Fruit fly (Drosophila melanogaster) whole organism, embryonic: ENCODE data around the gene RpL35.

Experiments used
- CG10654 ChIP-seq: fragments of 200-800 bp; sonication (Bioruptor generic); optimal IDR thresholded peaks from 2 replicates; lab custom pipeline; 2016; ENCODE audit warnings: missing biosample characterization, missing genetic modification characterization
- CG9215 ChIP-seq: fragments of 200-800 bp; sonication (Bioruptor generic); IDR thresholded peaks from 2 replicates; pipeline ENCODE4 v1.3.6; 2022; ENCODE audit warnings: missing biosample characterization, missing genetic modification characterization
- D19B ChIP-seq: fragments of 200-800 bp; sonication (Bioruptor generic); optimal IDR thresholded peaks from 2 replicates; lab custom pipeline; 2017; ENCODE audit warnings: missing biosample characterization, mild to moderate bottlenecking, missing genetic modification characterization
- Lhr ChIP-seq: fragments of 200-800 bp; sonication (Bioruptor generic); optimal IDR thresholded peaks from 3 replicates; lab custom pipeline; 2017; ENCODE audit warnings: mild to moderate bottlenecking, missing biosample characterization, missing genetic modification reagents, missing genetic modification characterization
- TFAM ChIP-seq: fragments of 200-800 bp; sonication (Bioruptor generic); optimal IDR thresholded peaks from 2 replicates; lab custom pipeline; 2017; ENCODE audit warnings: missing biosample characterization, missing genetic modification characterization, inconsistent platforms
- Vsx1 ChIP-seq: fragments of 200-800 bp; sonication (Bioruptor generic); optimal IDR thresholded peaks from 2 replicates; lab custom pipeline; 2017; ENCODE audit warnings: missing biosample characterization, mild to moderate bottlenecking, missing genetic modification characterization, missing genetic modification reagents
- br ChIP-seq: fragments of >200 bp; optimal IDR thresholded peaks from 2 replicates; lab custom pipeline; 2017
- disco-r ChIP-seq: fragments of 200-800 bp; sonication (Bioruptor generic); optimal IDR thresholded peaks from 2 replicates; lab custom pipeline; 2016; ENCODE audit warnings: missing biosample characterization, missing genetic modification characterization
- dm ChIP-seq: fragments of 200-800 bp; sonication (Bioruptor generic); optimal IDR thresholded peaks from 3 replicates; lab custom pipeline; 2016; ENCODE audit warnings: missing biosample characterization, missing genetic modification characterization
- dmrt11E ChIP-seq: fragments of 200-800 bp; sonication (Bioruptor generic); optimal IDR thresholded peaks from 3 replicates; lab custom pipeline; 2018; ENCODE audit warnings: missing biosample characterization, mild to moderate bottlenecking, missing genetic modification characterization, moderate library complexity

dm6 chrX:5665902-5666301 lies 6.3 kb upstream of the RpL35 start, which contains the start of the genes Sirt4 and CG4119:
- TF ChIP-seq dmrt11E (tag; lab: Kevin White, UChicago) = no peak
- TF ChIP-seq disco-r (GFP tag; lab: Kevin White, UChicago) = no peak
- no peak for TF ChIP-seq br (lab: Kevin White, UChicago)
- no peak for TF ChIP-seq Lhr (GFP tag; lab: Kevin White, UChicago)
- TF ChIP-seq TFAM = no peak
- TF ChIP-seq CG9215 (GFP tag; lab: Robert Waterston, UW) = no peak
- no peak for TF ChIP-seq D19B (GFP tag; lab: Kevin White, UChicago)
- no peak for TF ChIP-seq CG10654
- peak; percentile 64 for TF ChIP-seq dm (GFP tag; lab: Kevin White, UChicago)
- TF ChIP-seq Vsx1 (GFP tag; lab: Kevin White, UChicago) = no peak
